Fruit fly (Drosophila melanogaster): ENCODE results near the gene p115.

- TF ChIP-seq CG33017 (tag; optimal IDR thresholded peaks at IDR 0.05), result no peak
- peak; percentile 60 for TF ChIP-seq toe (GFP tag; optimal IDR thresholded peaks at IDR 0.05)
- peak; percentile 89 for TF ChIP-seq pad (GFP tag; optimal IDR thresholded peaks at IDR 0.05)
- TF ChIP-seq kay (GFP tag; ENCODE audit: borderline replicate concordance), result no peak
- peak; percentile 94 for TF ChIP-seq Hr96 (GFP tag; optimal IDR thresholded peaks at IDR 0.05)
- peak; percentile 79 for TF ChIP-seq Crg-1 (GFP tag; optimal IDR thresholded peaks at IDR 0.05)
- peak; percentile 64 for TF ChIP-seq bab1 (GFP tag; optimal IDR thresholded peaks at IDR 0.05)
- peak; percentile 75 for TF ChIP-seq CG7101 (tag; optimal IDR thresholded peaks at IDR 0.05)
- peak; percentile 86 for TF ChIP-seq CG7045 (GFP tag; optimal IDR thresholded peaks at IDR 0.05)
- TF ChIP-seq ovo (GFP tag; optimal IDR thresholded peaks at IDR 0.05), result no peak
- peak; percentile 73 for TF ChIP-seq CG12768 (GFP tag; optimal IDR thresholded peaks at IDR 0.05)
- peak; percentile 92 for TF ChIP-seq CG11617 (GFP tag; optimal IDR thresholded peaks at IDR 0.05)
- peak; percentile 71 for TF ChIP-seq Clk (GFP tag; optimal IDR thresholded peaks at IDR 0.05)
Measured at dm6 chrX:7937588-7938481, 44.0 kb downstream of the p115 start.
